Fruit fly (Drosophila melanogaster) whole organism, embryonic: Measurements from ENCODE around the gene Bap60.

Experiments
- BEAF-32 ChIP-seq: fragments of 200-800 bp; sonication (Bioruptor generic); optimal IDR thresholded peaks from 3 replicates; lab custom pipeline; 2017; ENCODE audit warnings: missing biosample characterization, missing genetic modification characterization, mild to moderate bottlenecking, moderate library complexity, missing genetic modification reagents
- C15 ChIP-seq: fragments of 200-800 bp; sonication (Bioruptor generic); IDR thresholded peaks from 3 replicates; pipeline ENCODE4 v1.3.6; 2022; ENCODE audit warnings: missing biosample characterization, missing genetic modification characterization
- CG10321 ChIP-seq: fragments of 200-800 bp; sonication (Bioruptor generic); IDR thresholded peaks from 2 replicates; pipeline ENCODE4 v1.3.6; 2022; ENCODE audit warnings: missing biosample characterization, missing genetic modification characterization
- CG11696 ChIP-seq: fragments of 200-800 bp; sonication (Bioruptor generic); IDR thresholded peaks from 2 replicates; pipeline ENCODE4 v1.3.6; 2022; ENCODE audit warnings: missing biosample characterization, missing genetic modification characterization
- CG13287 ChIP-seq: fragments of 200-800 bp; sonication (Bioruptor generic); IDR thresholded peaks from 2 replicates; pipeline ENCODE4 v1.3.6; 2022; ENCODE audit warnings: missing biosample characterization, missing genetic modification characterization; ENCODE audit not compliant: partially characterized antibody
- CG14860 ChIP-seq: fragments of 200-800 bp; sonication (Bioruptor generic); IDR thresholded peaks from 3 replicates; pipeline ENCODE4 v1.3.6; 2022; ENCODE audit warnings: missing biosample characterization, missing genetic modification characterization; ENCODE audit not compliant: partially characterized antibody
- CG16813 ChIP-seq: fragments of 200-800 bp; sonication (Bioruptor generic); IDR thresholded peaks from 3 replicates; pipeline ENCODE4 v1.3.6; 2022; ENCODE audit warnings: missing biosample characterization, missing genetic modification characterization; ENCODE audit not compliant: partially characterized antibody
- CG16815 ChIP-seq: fragments of 200-800 bp; sonication (Bioruptor generic); optimal IDR thresholded peaks from 3 replicates; lab custom pipeline; 2017; ENCODE audit warnings: missing biosample characterization, mild to moderate bottlenecking, missing genetic modification characterization
- CG17186 ChIP-seq: fragments of 200-800 bp; sonication (Bioruptor generic); optimal IDR thresholded peaks from 3 replicates; lab custom pipeline; 2017; ENCODE audit warnings: missing biosample characterization, missing genetic modification reagents, missing genetic modification characterization
- CG1832 ChIP-seq: fragments of 200-800 bp; sonication (Bioruptor generic); optimal IDR thresholded peaks from 2 replicates; lab custom pipeline; 2017; ENCODE audit warnings: missing biosample characterization, mild to moderate bottlenecking, missing genetic modification characterization, inconsistent platforms
- CG2120 ChIP-seq: fragments of 200-800 bp; sonication (Bioruptor generic); optimal IDR thresholded peaks from 3 replicates; lab custom pipeline; 2016; ENCODE audit warnings: missing biosample characterization, missing genetic modification characterization
- CG30020 ChIP-seq: fragments of 200-800 bp; optimal IDR thresholded peaks from 2 replicates; lab custom pipeline; 2019; ENCODE audit warnings: missing biosample characterization, mild to moderate bottlenecking, missing genetic modification characterization, moderate library complexity
- CG32532 ChIP-seq: fragments of 200-800 bp; sonication (Bioruptor generic); IDR thresholded peaks from 2 replicates; pipeline ENCODE4 v1.3.6; 2022; ENCODE audit warnings: missing biosample characterization, missing genetic modification characterization
- CG3995 ChIP-seq: fragments of 200-800 bp; sonication (Bioruptor generic); optimal IDR thresholded peaks from 3 replicates; lab custom pipeline; 2016; ENCODE audit warnings: missing biosample characterization, missing genetic modification characterization
- CG5180 ChIP-seq: fragments of 200-800 bp; sonication (Bioruptor generic); optimal IDR thresholded peaks from 3 replicates; lab custom pipeline; 2017; ENCODE audit warnings: missing biosample characterization, missing genetic modification characterization, mild to moderate bottlenecking, moderate library complexity, missing genetic modification reagents
- CG6791 ChIP-seq: fragments of 200-800 bp; sonication (Bioruptor generic); IDR thresholded peaks from 3 replicates; pipeline ENCODE4 v1.3.6; 2022; ENCODE audit warnings: missing biosample characterization, missing genetic modification characterization; ENCODE audit not compliant: partially characterized antibody
- CG7357 ChIP-seq: fragments of 200-800 bp; sonication (Bioruptor generic); IDR thresholded peaks from 3 replicates; pipeline ENCODE4 v1.3.6; 2022; ENCODE audit warnings: missing biosample characterization, missing genetic modification characterization
- CTCF ChIP-seq: fragments of 200-800 bp; sonication (Bioruptor generic); optimal IDR thresholded peaks from 2 replicates; lab custom pipeline; 2017; ENCODE audit warnings: missing biosample characterization, mild to moderate bottlenecking, missing genetic modification characterization, moderate library complexity
- CrebB ChIP-seq: fragments of 200-800 bp; sonication (Bioruptor generic); optimal IDR thresholded peaks from 3 replicates; lab custom pipeline; 2018; ENCODE audit warnings: missing biosample characterization, mild to moderate bottlenecking, missing genetic modification characterization
- Dbx ChIP-seq: fragments of 200-800 bp; sonication (Bioruptor generic); IDR thresholded peaks from 3 replicates; pipeline ENCODE4 v1.3.6; 2022; ENCODE audit warnings: missing biosample characterization, missing genetic modification characterization
- E2f1 ChIP-seq: fragments of 200-800 bp; sonication (Bioruptor generic); IDR thresholded peaks from 2 replicates; pipeline ENCODE4 v1.3.6; 2022; ENCODE audit warnings: missing biosample characterization, missing genetic modification characterization
- E2f2 ChIP-seq: fragments of 200-800 bp; sonication (Bioruptor generic); IDR thresholded peaks from 2 replicates; pipeline ENCODE4 v1.3.6; 2022; ENCODE audit warnings: missing biosample characterization, missing genetic modification characterization
- Hr51 ChIP-seq, 2 experiments: fragments of 200-800 bp; sonication (Bioruptor generic); optimal IDR thresholded peaks; 2 replicates in 1 of 2; 3 replicates in 1 of 2; lab custom pipeline; 2016 to 2018; ENCODE audit warnings: missing biosample characterization in 2 of 2, missing genetic modification characterization in 2 of 2, mild to moderate bottlenecking in 1 of 2, moderate library complexity in 1 of 2
- Med ChIP-seq: fragments of 200-800 bp; sonication (Bioruptor generic); peaks from one replicate; lab custom pipeline; 2016; ENCODE audit warnings: missing biosample characterization, missing genetic modification characterization, mild to moderate bottlenecking, inconsistent platforms, moderate library complexity
- Meics ChIP-seq: fragments of 200-800 bp; sonication (Bioruptor generic); optimal IDR thresholded peaks from 2 replicates; lab custom pipeline; 2017; ENCODE audit warnings: missing biosample characterization, mild to moderate bottlenecking, missing genetic modification characterization
- Nf-YC ChIP-seq: fragments of 200-800 bp; optimal IDR thresholded peaks from 3 replicates; lab custom pipeline; 2019; ENCODE audit warnings: missing biosample characterization, mild to moderate bottlenecking, missing genetic modification characterization, moderate library complexity
- Sin3A ChIP-seq: fragments of >200 bp; optimal IDR thresholded peaks from 2 replicates; lab custom pipeline; 2018
- Trl ChIP-seq, 3 experiments: fragments of >200 bp in 2 of 3; fragments of 200-800 bp in 1 of 3; sonication (Bioruptor generic) in 1 of 3; optimal IDR thresholded peaks; 2 replicates in 1 of 3; 3 replicates in 2 of 3; lab custom pipeline; 2016 to 2017; ENCODE audit warnings: missing biosample characterization in 1 of 3, missing genetic modification characterization in 1 of 3
- aop ChIP-seq: fragments of 200-800 bp; sonication (Bioruptor generic); IDR thresholded peaks from 2 replicates; pipeline ENCODE4 v1.3.6; 2022; ENCODE audit warnings: missing biosample characterization, missing genetic modification characterization
- cg ChIP-seq: fragments of 200-800 bp; sonication (Bioruptor generic); optimal IDR thresholded peaks from 3 replicates; lab custom pipeline; 2019; ENCODE audit warnings: missing biosample characterization, mild to moderate bottlenecking, missing genetic modification characterization, moderate library complexity
- dysf ChIP-seq: fragments of 200-800 bp; sonication (Bioruptor generic); IDR thresholded peaks from 3 replicates; pipeline ENCODE4 v1.3.6; 2022; ENCODE audit warnings: missing biosample characterization, missing genetic modification characterization
- ewg ChIP-seq: fragments of 200-800 bp; sonication (Bioruptor generic); optimal IDR thresholded peaks from 3 replicates; lab custom pipeline; 2017; ENCODE audit warnings: mild to moderate bottlenecking, missing biosample characterization, missing genetic modification reagents, missing genetic modification characterization
- kah ChIP-seq: fragments of 200-800 bp; sonication (Bioruptor generic); optimal IDR thresholded peaks from 2 replicates; lab custom pipeline; 2018; ENCODE audit warnings: missing biosample characterization, mild to moderate bottlenecking, missing genetic modification characterization
- kni ChIP-seq: fragments of 200-800 bp; sonication (Bioruptor generic); optimal IDR thresholded peaks from 3 replicates; lab custom pipeline; 2017; ENCODE audit warnings: mild to moderate bottlenecking, missing biosample characterization, missing genetic modification reagents, missing genetic modification characterization
- lola ChIP-seq, 3 experiments: fragments of >200 bp in 2 of 3; fragments of 200-800 bp in 1 of 3; sonication (Bioruptor generic) in 1 of 3; optimal IDR thresholded peaks; 2 replicates each; lab custom pipeline; 2017 to 2019; ENCODE audit warnings: missing biosample characterization in 3 of 3, missing genetic modification characterization in 3 of 3, mild to moderate bottlenecking in 1 of 3, moderate library complexity in 1 of 3
- nom ChIP-seq: fragments of 200-800 bp; sonication (Bioruptor generic); optimal IDR thresholded peaks from 2 replicates; lab custom pipeline; 2017; ENCODE audit warnings: missing biosample characterization, missing genetic modification characterization, mild to moderate bottlenecking, moderate library complexity, missing genetic modification reagents
- pan ChIP-seq, 4 experiments: fragments of >200 bp in 3 of 4; fragments of 200-800 bp in 1 of 4; sonication (Bioruptor generic) in 1 of 4; optimal IDR thresholded peaks in 3 of 4; IDR thresholded peaks in 1 of 4; 2 replicates each; pipeline versions ENCODE4 v1.3.6 to Lab custom; 2017 to 2022; ENCODE audit warnings: missing biosample characterization in 2 of 4, missing genetic modification characterization in 2 of 4, mixed read lengths in 1 of 4
- pfk ChIP-seq: fragments of 200-800 bp; sonication (Bioruptor generic); optimal IDR thresholded peaks from 2 replicates; lab custom pipeline; 2018; ENCODE audit warnings: missing biosample characterization, mild to moderate bottlenecking, missing genetic modification characterization, moderate library complexity
- phol ChIP-seq: fragments of 200-800 bp; sonication (Bioruptor generic); optimal IDR thresholded peaks from 3 replicates; lab custom pipeline; 2018; ENCODE audit warnings: missing biosample characterization, mild to moderate bottlenecking, missing genetic modification characterization, moderate library complexity
- pzg ChIP-seq: fragments of 200-800 bp; sonication (Bioruptor generic); optimal IDR thresholded peaks from 3 replicates; lab custom pipeline; 2018; ENCODE audit warnings: missing biosample characterization, mild to moderate bottlenecking, missing genetic modification characterization, moderate library complexity
- scrt ChIP-seq: fragments of 200-800 bp; sonication (Bioruptor generic); optimal IDR thresholded peaks from 2 replicates; lab custom pipeline; 2018; ENCODE audit warnings: missing biosample characterization, mild to moderate bottlenecking, missing genetic modification characterization, moderate library complexity
- sens ChIP-seq: fragments of 200-800 bp; sonication (Bioruptor generic); peaks from one replicate; lab custom pipeline; 2016; ENCODE audit warnings: missing biosample characterization, missing genetic modification characterization
- vfl ChIP-seq: fragments of 200-800 bp; sonication (Bioruptor generic); optimal IDR thresholded peaks from 2 replicates; lab custom pipeline; 2016; ENCODE audit warnings: missing biosample characterization, missing genetic modification characterization
- yki ChIP-seq: fragments of >200 bp; optimal IDR thresholded peaks from 3 replicates; lab custom pipeline; 2018
- zfh1 ChIP-seq: fragments of 200-800 bp; sonication (Bioruptor generic); IDR thresholded peaks from 3 replicates; pipeline ENCODE4 v1.3.6; 2022; ENCODE audit warnings: missing biosample characterization, missing genetic modification characterization

The Bap60 gene

DNA sequence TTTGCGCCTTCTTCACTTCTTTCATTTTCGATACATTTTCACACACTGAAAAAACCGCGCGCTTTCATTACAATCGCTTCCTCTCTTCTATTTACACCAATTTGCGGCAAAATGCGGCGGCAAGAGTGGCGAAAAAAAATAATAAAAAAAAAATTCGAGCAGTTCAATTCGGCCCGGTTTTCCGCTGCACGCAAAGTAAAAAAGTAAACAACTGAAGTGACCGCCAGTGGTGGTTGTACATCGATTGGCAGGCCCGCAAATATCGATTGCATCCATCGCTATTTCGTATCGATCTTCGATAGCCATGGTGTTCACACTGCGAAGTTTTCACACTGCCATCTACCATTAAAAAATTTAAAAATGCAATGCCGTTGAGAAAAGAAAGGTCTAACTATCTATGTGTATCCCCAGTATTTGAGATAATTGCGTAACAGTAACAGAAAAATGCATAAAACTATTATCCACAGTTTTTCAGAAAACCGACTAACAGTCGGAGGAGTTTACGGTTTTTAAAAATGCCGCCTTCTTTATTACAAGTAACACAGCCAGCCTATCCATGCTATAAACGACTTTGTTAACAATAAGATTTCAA lies 47.0 kb downstream of the Bap60 start, which contains the start of gene Chpf (continued):
- peak; percentile 83 for TF ChIP-seq BEAF-32 (GFP tag; lab: Kevin White, UChicago)
- TF ChIP-seq CG6791 (GFP tag; lab: Robert Waterston, UW), result peak; percentile 92
- peak; percentile 18 for TF ChIP-seq scrt (GFP tag; lab: Kevin White, UChicago)
- TF ChIP-seq Sin3A (lab: Kevin White, UChicago), result peak; percentile 45
- no peak for TF ChIP-seq ewg (GFP tag; lab: Kevin White, UChicago)
- TF ChIP-seq CG7357 (GFP tag; lab: Robert Waterston, UW), result peak; percentile 97
- TF ChIP-seq phol (tag; lab: Kevin White, UChicago), result peak; percentile 34
- TF ChIP-seq CG14860 (GFP tag; lab: Robert Waterston, UW), result peak; percentile 78
- TF ChIP-seq CG17186 (GFP tag; lab: Kevin White, UChicago), result peak; percentile 7
- no peak for TF ChIP-seq pan (optimal IDR thresholded peaks at IDR 0.05; lab: Kevin White, UChicago)
- TF ChIP-seq pan (GFP tag; optimal IDR thresholded peaks at IDR 0.05 in 1 of 2, IDR thresholded peaks at IDR 0.05 in 1 of 2), result peak in 1 of 2 experiments; percentile 28
- TF ChIP-seq CG13287 (GFP tag; lab: Robert Waterston, UW), result peak; percentile 73
- peak; percentile 91 for TF ChIP-seq CG16813 (GFP tag; lab: Robert Waterston, UW)
- TF ChIP-seq CG30020, result peak; percentile 63
- TF ChIP-seq C15, result no peak
- peak; percentile 51 for TF ChIP-seq sens
- TF ChIP-seq Med (GFP tag; lab: Kevin White, UChicago), result peak; percentile 87
- TF ChIP-seq, all 482 proteins: peak for 87

- TF ChIP-seq kni (GFP tag; lab: Kevin White, UChicago), result peak; percentile 17
- TF ChIP-seq CG10321 (GFP tag; lab: Robert Waterston, UW), result peak; percentile 38; the same call in 1 of the 2 replicates
- peak; percentile 81 for TF ChIP-seq CG1832 (GFP tag; lab: Kevin White, UChicago)
- TF ChIP-seq CTCF (GFP tag; lab: Kevin White, UChicago), result no peak
- TF ChIP-seq CG32532 (GFP tag; lab: Robert Waterston, UW), result 0 out of 2 replicates have a peak, but pooled peaks have one; percentile 5
- TF ChIP-seq Trl (optimal IDR thresholded peaks at IDR 0.05; lab: Kevin White, UChicago), result peak; percentile 56 to 68
- TF ChIP-seq Trl (GFP tag; optimal IDR thresholded peaks at IDR 0.05; lab: Kevin White, UChicago), result no peak
- TF ChIP-seq scrt (GFP tag; lab: Kevin White, UChicago), result peak; percentile 61
- no peak for TF ChIP-seq Nf-YC (tag; lab: Kevin White, UChicago)
- TF ChIP-seq cg (GFP tag; lab: Kevin White, UChicago), result peak; percentile 59
- TF ChIP-seq CG5180 (GFP tag; lab: Kevin White, UChicago), result no peak
- TF ChIP-seq aop, result peak; percentile 64
- peak; percentile 96 for TF ChIP-seq kah (GFP tag; lab: Kevin White, UChicago)
- peak; percentile 76 for TF ChIP-seq nom
- TF ChIP-seq vfl (GFP tag; lab: Kevin White, UChicago), result no peak
- no peak for TF ChIP-seq CG16815 (GFP tag; lab: Kevin White, UChicago)
- TF ChIP-seq yki (lab: Kevin White, UChicago), result no peak
- no peak for TF ChIP-seq lola (GFP tag; optimal IDR thresholded peaks at IDR 0.05; lab: Kevin White, UChicago)
Observed at dm6 chrX:13111832-13112231, 47.5 kb downstream of the Bap60 start.

- TF ChIP-seq aop, result no peak
- peak; percentile 42; the same call in 1 of the 3 replicates for TF ChIP-seq zfh1 (GFP tag; lab: Robert Waterston, UW)
- TF ChIP-seq pfk, result no peak
- peak; percentile 28 for TF ChIP-seq CG2120
- 0 out of 2 replicates have a peak, but pooled peaks have one; percentile 32 for TF ChIP-seq CG11696 (GFP tag; lab: Robert Waterston, UW)
- TF ChIP-seq pzg, result no peak
- TF ChIP-seq Hr51 (GFP tag; optimal IDR thresholded peaks at IDR 0.05; lab: Kevin White, UChicago), result peak in 1 of 2 experiments; percentile 67
- TF ChIP-seq CG1832 (GFP tag; lab: Kevin White, UChicago), result no peak
- peak; percentile 56; the same call in 1 of the 3 replicates for TF ChIP-seq Dbx (GFP tag; lab: Robert Waterston, UW)
- TF ChIP-seq CrebB (tag; lab: Kevin White, UChicago), result peak; percentile 19
- peak; percentile 64 for TF ChIP-seq Meics
- peak; percentile 43; the same call in 1 of the 2 replicates for TF ChIP-seq E2f2
- TF ChIP-seq E2f1 (GFP tag; lab: Robert Waterston, UW), result peak; percentile 43
- TF ChIP-seq dysf (GFP tag; lab: Robert Waterston, UW), result peak; percentile 75
- TF ChIP-seq CG7357 (GFP tag; lab: Robert Waterston, UW), result peak; percentile 42; the same call in 1 of the 3 replicates
- no peak for TF ChIP-seq CG3995
- TF ChIP-seq Sin3A (lab: Kevin White, UChicago), result no peak
Observed at dm6 chrX:13109583-13110126, 49.7 kb downstream of the Bap60 start.
